Worm (Caenorhabditis elegans): ENCODE data around the gene T10B5.10.

T10B5.10 gene

ce11 chrV:1856176-1856575 is at the start of gene T10B5.10:
Gene T10B5.10, minus strand, starts transcription at chrV:1856276.
- TF ChIP-seq mml-1 (tag; optimal IDR thresholded peaks at IDR 0.05) (no peak), sea-2 (GFP tag; optimal IDR thresholded peaks at IDR 0.05) (no peak), unc-62 (GFP tag; optimal IDR thresholded peaks at IDR 0.05) (no peak), lsy-12 (tag; optimal IDR thresholded peaks at IDR 0.05) (no peak), nhr-67 (tag; optimal IDR thresholded peaks at IDR 0.05) (no peak), nfya-1 (tag; optimal IDR thresholded peaks at IDR 0.05; ENCODE audit: insufficient read depth) (no peak), nhr-237 (tag; optimal IDR thresholded peaks at IDR 0.05) (no peak), unc-39 (tag; optimal IDR thresholded peaks at IDR 0.05) (no peak), ceh-82 (tag; optimal IDR thresholded peaks at IDR 0.05) (no peak), ztf-4 (tag; optimal IDR thresholded peaks at IDR 0.05) (no peak), fos-1 (tag; optimal IDR thresholded peaks at IDR 0.05) (no peak), nhr-43 (tag; optimal IDR thresholded peaks at IDR 0.05; ENCODE audit: poor library complexity, severe bottlenecking) (no peak), snpc-4 (tag; optimal IDR thresholded peaks at IDR 0.05) (no peak)

- TF ChIP-seq aly-2 (tag; optimal IDR thresholded peaks at IDR 0.05) (no peak), ceh-82 (tag; optimal IDR thresholded peaks at IDR 0.05) (no peak), R02D3.7 (tag; optimal IDR thresholded peaks at IDR 0.05) (no peak), pqm-1 (tag; optimal IDR thresholded peaks at IDR 0.05) (no peak), ama-1 (optimal IDR thresholded peaks at IDR 0.05) (no peak), nhr-28 (tag; optimal IDR thresholded peaks at IDR 0.05) (no peak), fkh-10 (GFP tag; optimal IDR thresholded peaks at IDR 0.05) (no peak), elt-1 (tag; optimal IDR thresholded peaks at IDR 0.05) (no peak)
Measured at ce11 chrV:1895483-1895882, 39.4 kb upstream of the T10B5.10 start, which contains the start of gene nphp-2. Gene nphp-2, plus strand, starts transcription at chrV:1895783.

ce11 chrV:1892567-1893277 is 36.6 kb upstream of the T10B5.10 start, which contains the start of gene zig-11:
Gene zig-11, minus strand, starts transcription at chrV:1892939.
- TF ChIP-seq jun-1 (tag; optimal IDR thresholded peaks at IDR 0.05), result no peak
- no peak for TF ChIP-seq skn-1 (tag; optimal IDR thresholded peaks at IDR 0.05)
- no peak for TF ChIP-seq pha-4 (tag; optimal IDR thresholded peaks at IDR 0.05)
- TF ChIP-seq pqm-1 (tag; optimal IDR thresholded peaks at IDR 0.05), result no peak
- no peak for TF ChIP-seq unc-62 (GFP tag; optimal IDR thresholded peaks at IDR 0.05)
- TF ChIP-seq nfya-1 (tag; optimal IDR thresholded peaks at IDR 0.05; ENCODE audit: insufficient read depth), result peak; percentile 49
- no peak for TF ChIP-seq nhr-23 (tag; optimal IDR thresholded peaks at IDR 0.05)
- TF ChIP-seq fos-1 (tag; optimal IDR thresholded peaks at IDR 0.05), result no peak
- TF ChIP-seq lin-15B (tag; optimal IDR thresholded peaks at IDR 0.05), result peak; percentile 28
- TF ChIP-seq lin-39 (tag; optimal IDR thresholded peaks at IDR 0.05), result no peak
- no peak for TF ChIP-seq ztf-11 (tag; optimal IDR thresholded peaks at IDR 0.05)
- TF ChIP-seq R02D3.7 (tag; optimal IDR thresholded peaks at IDR 0.05), result no peak

DNA sequence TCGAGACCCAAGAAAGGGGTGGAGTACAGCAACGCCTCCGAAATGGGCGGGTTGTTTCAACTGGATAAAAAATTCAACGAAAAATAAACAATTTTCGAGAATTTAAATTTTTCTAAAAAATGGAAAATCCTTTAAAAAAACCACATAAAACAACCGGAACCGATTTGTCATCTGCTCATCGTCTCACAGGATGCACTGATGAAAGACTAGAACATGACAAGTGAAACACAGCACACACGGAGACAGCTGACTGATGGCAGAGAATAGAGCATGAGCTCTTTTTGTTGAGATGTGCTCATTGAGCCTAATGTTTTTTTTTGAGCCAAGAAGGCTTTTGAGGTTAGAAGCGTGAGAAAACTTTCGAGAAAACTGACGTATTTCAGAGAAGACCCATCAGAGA is 33.9 kb upstream of the T10B5.10 start:
- TF ChIP-seq lin-39 (tag; optimal IDR thresholded peaks at IDR 0.05) (peak; percentile 76), daf-12 (tag; optimal IDR thresholded peaks at IDR 0.05) (no peak), unc-62 (GFP tag; optimal IDR thresholded peaks at IDR 0.05) (peak; percentile 9)

DNA sequence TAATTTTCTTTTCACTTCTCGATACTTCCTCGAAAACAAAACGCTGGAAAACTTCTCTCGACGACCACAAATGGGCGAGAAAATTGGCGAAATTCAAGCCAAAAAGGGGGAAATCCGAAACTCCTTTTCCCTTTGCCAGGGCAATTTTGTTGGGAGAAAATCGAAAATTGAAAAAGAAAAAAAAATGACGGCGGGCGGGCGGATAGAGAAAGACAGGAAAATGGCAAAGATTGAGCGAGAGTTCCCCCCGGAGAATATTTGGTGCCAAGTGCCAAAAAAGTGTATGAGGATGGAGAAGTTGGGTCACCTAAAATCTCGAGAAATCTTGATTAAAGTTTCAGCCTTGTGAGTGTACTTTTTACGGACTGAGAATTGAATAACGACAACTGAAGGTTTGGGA is 32.2 kb upstream of the T10B5.10 start:
- TF ChIP-seq R02D3.7 (tag; optimal IDR thresholded peaks at IDR 0.05), result no peak
- no peak for TF ChIP-seq nhr-67 (tag; optimal IDR thresholded peaks at IDR 0.05)

DNA sequence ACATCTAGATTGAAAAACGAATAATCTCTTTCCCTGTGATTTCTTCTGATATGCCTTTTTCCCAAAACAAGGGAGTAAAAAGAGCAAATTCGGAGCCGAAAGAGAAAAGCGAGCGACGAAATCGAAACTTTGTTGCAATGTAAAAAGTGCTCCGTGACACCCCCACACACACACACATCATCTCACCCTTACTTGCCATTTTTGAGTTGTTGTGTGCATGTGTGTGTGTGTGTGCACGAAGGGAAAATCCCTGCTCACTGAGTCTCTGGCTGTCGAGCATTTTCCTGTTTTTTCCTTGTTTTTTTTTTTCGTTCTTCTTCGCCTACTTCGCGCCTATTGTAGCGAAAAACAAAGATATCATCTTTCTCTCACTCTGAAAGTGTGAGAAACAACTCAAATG is 30.9 kb upstream of the T10B5.10 start:
- TF ChIP-seq elt-3 (tag; optimal IDR thresholded peaks at IDR 0.05) (no peak), zag-1 (tag; optimal IDR thresholded peaks at IDR 0.05) (no peak), fkh-10 (GFP tag; optimal IDR thresholded peaks at IDR 0.05) (no peak), ztf-4 (tag; optimal IDR thresholded peaks at IDR 0.05) (no peak), skn-1 (tag; optimal IDR thresholded peaks at IDR 0.05) (no peak), ZK546.5 (tag; optimal IDR thresholded peaks at IDR 0.05) (no peak), lin-39 (tag; optimal IDR thresholded peaks at IDR 0.05) (peak; percentile 39), hmg-11 (tag; optimal IDR thresholded peaks at IDR 0.05) (peak; percentile 16), nhr-28 (tag; optimal IDR thresholded peaks at IDR 0.05) (no peak), nhr-77 (tag; optimal IDR thresholded peaks at IDR 0.05) (no peak), nfya-1 (tag; optimal IDR thresholded peaks at IDR 0.05; ENCODE audit: insufficient read depth) (peak; percentile 7), snpc-4 (tag; optimal IDR thresholded peaks at IDR 0.05) (no peak)
